Worm (Caenorhabditis elegans) whole organism, midembryonic: Measurements from ENCODE around the gene C06E7.4.

Experiments used
- cog-1 ChIP-seq: sonication (generic microtip); optimal IDR thresholded peaks from 2 replicates; lab custom pipeline; 2016; ENCODE audit warnings: missing genetic modification characterization, missing compliant biosample characterization
- flt-1 ChIP-seq: fragments of 200-800 bp; sonication (Bioruptor generic); IDR thresholded peaks from 2 replicates; pipeline ENCODE4 v1.3.6; 2022; ENCODE audit warnings: missing genetic modification characterization, missing compliant biosample characterization
- klf-2 ChIP-seq: fragments of 200-800 bp; sonication (Bioruptor generic); conservative IDR thresholded peaks from 2 replicates; pipeline ENCODE4 v1.3.6; 2022; ENCODE audit warnings: missing genetic modification reagents, missing genetic modification characterization, missing compliant biosample characterization
- ref-1 ChIP-seq: fragments of 200-800 bp; sonication (Bioruptor generic); conservative IDR thresholded peaks from 2 replicates; pipeline ENCODE4 v1.3.6; 2022; ENCODE audit warnings: missing genetic modification reagents, missing genetic modification characterization, missing compliant biosample characterization
- tab-1 ChIP-seq: fragments of 200-800 bp; sonication (Bioruptor generic); IDR thresholded peaks from 2 replicates; pipeline ENCODE4 v1.3.6; 2022; ENCODE audit warnings: missing genetic modification characterization, missing compliant biosample characterization
- ztf-23 ChIP-seq: fragments of 200-800 bp; sonication (Bioruptor generic); IDR thresholded peaks from 2 replicates; pipeline ENCODE4 v1.3.6; 2022; ENCODE audit warnings: missing genetic modification reagents, missing genetic modification characterization, missing compliant biosample characterization

DNA sequence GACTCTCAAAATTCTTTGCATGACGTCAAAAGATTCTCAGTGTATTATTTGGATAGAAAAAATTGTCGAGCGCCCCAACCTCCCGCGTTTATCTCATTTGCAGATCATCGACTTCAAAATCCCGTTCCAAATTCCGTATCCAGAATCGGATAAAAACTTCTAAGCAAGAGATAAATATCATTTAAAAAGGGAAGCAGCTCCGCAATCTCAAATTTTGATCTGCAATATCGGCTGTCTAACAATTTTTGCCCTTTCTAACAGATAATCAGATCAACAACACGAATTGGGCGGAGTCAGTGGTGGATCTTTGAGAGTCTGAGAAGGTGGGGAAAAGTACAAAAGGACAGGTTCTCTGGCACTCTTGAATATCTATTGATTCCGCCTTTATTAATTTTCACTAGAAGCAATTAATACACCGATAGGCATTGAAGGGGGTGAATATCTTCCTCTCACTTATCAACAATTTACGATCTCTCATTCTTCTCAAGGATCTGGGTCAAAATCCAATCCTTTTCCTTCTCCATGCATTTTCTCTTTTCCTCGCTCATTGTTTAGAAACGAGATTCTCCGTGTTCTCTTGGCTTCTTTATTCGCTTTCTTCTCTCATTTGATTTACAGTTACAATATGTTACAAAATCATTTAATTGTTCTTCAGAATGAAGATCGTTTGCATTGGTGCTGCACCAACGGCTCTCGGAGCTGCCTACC, 25.6 kb upstream of the C06E7.4 start, which contains the start of gene glf-1:
- TF ChIP-seq cog-1 (tag; lab: Kevin White, UChicago) (no peak), tab-1 (no peak), ref-1 (GFP tag; lab: Robert Waterston, UW) (no peak), klf-2 (no peak), flt-1 (no peak), ztf-23 (no peak)
